Worm (Caenorhabditis elegans): ENCODE measurements around the gene lec-6.

DNA sequence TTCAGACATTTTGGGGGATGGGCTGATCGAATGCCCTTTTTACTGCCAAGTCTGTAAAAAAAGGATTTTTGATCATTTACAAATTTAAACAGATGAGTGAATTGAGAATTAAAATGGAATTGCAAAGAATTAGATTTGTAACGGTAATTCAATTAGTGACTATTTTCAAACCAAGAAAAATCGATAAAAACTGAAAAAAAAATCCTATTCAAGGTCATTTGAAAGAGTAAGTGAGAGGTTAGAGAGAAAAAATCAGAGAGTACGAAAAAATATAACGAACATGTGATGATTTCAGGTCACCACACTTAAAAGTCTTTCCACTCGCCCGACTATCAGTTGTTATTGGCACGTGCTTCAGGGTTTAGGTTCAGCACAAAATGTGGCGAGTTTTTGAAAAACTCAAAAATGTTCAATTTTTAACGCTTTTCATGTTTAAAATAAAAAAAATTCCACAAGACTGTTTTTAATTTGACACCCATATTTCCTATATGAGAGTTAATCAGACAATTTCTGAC, 20.1 kb upstream of the lec-6 start, which contains the start of gene T19C3.4:
- no peak for TF ChIP-seq ama-1 (optimal IDR thresholded peaks at IDR 0.05)
- no peak for TF ChIP-seq ets-7 (tag; optimal IDR thresholded peaks at IDR 0.05)
- TF ChIP-seq flt-1 (GFP tag; IDR thresholded peaks at IDR 0.05): no peak
- TF ChIP-seq hmbx-1 (tag; optimal IDR thresholded peaks at IDR 0.05): no peak
- no peak for TF ChIP-seq pes-1 (GFP tag; IDR thresholded peaks at IDR 0.05)
- TF ChIP-seq sea-1 (GFP tag; conservative IDR thresholded peaks at IDR 0.05): no peak
- no peak for TF ChIP-seq tra-4 (tag; optimal IDR thresholded peaks at IDR 0.05)
- no peak for TF ChIP-seq hnd-1 (tag; optimal IDR thresholded peaks at IDR 0.05)
- TF ChIP-seq B0310.2 (tag; optimal IDR thresholded peaks at IDR 0.05): no peak
- no peak for TF ChIP-seq tbx-37 (GFP tag; conservative IDR thresholded peaks at IDR 0.05)
- no peak for TF ChIP-seq F13C5.2 (tag; optimal IDR thresholded peaks at IDR 0.05)
- no peak for TF ChIP-seq aly-1 (tag; optimal IDR thresholded peaks at IDR 0.05)
- TF ChIP-seq hmg-4 (GFP tag; optimal IDR thresholded peaks at IDR 0.05): no peak

All from whole organism, early embryonic.